Worm (Caenorhabditis elegans): Measurements from ENCODE around the gene dre-1.

dre-1 gene

ce11 chrV:6520385-6521080 is 25.8 kb downstream of the dre-1 start, which contains the start of the genes F46E10.2 and F46E10.18:
TSS of gene F46E10.2 (plus strand) at chrV:6520435.
TSS of gene F46E10.18 (plus strand) at chrV:6521030.
- TF ChIP-seq irx-1 (tag; optimal IDR thresholded peaks at IDR 0.05) (no peak), nhr-71 (tag; optimal IDR thresholded peaks at IDR 0.05) (no peak)

ce11 chrV:6518225-6518396 is 28.2 kb downstream of the dre-1 start, which contains the start of gene F46E10.3:
TSS of gene F46E10.3 (plus strand) at chrV:6518297.
- no peak for TF ChIP-seq efl-1 (optimal IDR thresholded peaks at IDR 0.05)
- TF ChIP-seq efl-1 (GFP tag; optimal IDR thresholded peaks at IDR 0.05 in 1 of 2): peak in 1 of 2 experiments; percentile 75
- no peak for TF ChIP-seq blmp-1 (tag; optimal IDR thresholded peaks at IDR 0.05)

- TF ChIP-seq C34B4.2 (tag; optimal IDR thresholded peaks at IDR 0.05) (no peak), nhr-28 (tag; optimal IDR thresholded peaks at IDR 0.05) (no peak), unc-62 (GFP tag; optimal IDR thresholded peaks at IDR 0.05) (no peak), swsn-7 (tag; optimal IDR thresholded peaks at IDR 0.05) (peak; percentile 27), lsy-2 (tag; optimal IDR thresholded peaks at IDR 0.05) (peak; percentile 8 to 33), mab-9 (GFP tag; IDR thresholded peaks at IDR 0.05) (no peak), ama-1 (optimal IDR thresholded peaks at IDR 0.05) (peak; percentile 31), mef-2 (tag; optimal IDR thresholded peaks at IDR 0.05) (no peak), F16B12.6 (tag; optimal IDR thresholded peaks at IDR 0.05) (no peak), lin-14 (GFP tag; optimal IDR thresholded peaks at IDR 0.05) (peak; percentile 84), nhr-19 (GFP tag; conservative IDR thresholded peaks at IDR 0.05) (peak; percentile 70), pag-3 (tag; optimal IDR thresholded peaks at IDR 0.05; ENCODE audit: borderline replicate concordance, insufficient read depth) (peak; percentile 77), mep-1 (tag; optimal IDR thresholded peaks at IDR 0.05) (peak; percentile 57), ceh-63 (GFP tag; optimal IDR thresholded peaks at IDR 0.05) (no peak), efl-1 (optimal IDR thresholded peaks at IDR 0.05) (no peak), efl-1 (GFP tag; optimal IDR thresholded peaks at IDR 0.05 in 1 of 2) (peak in 1 of 2 experiments; percentile 86), lin-35 (GFP tag; optimal IDR thresholded peaks at IDR 0.05) (peak; percentile 22 to 29), unc-98 (GFP tag; IDR thresholded peaks at IDR 0.05) (no peak), snu-23 (GFP tag; optimal IDR thresholded peaks at IDR 0.05) (peak; percentile 61), ztf-4 (tag; optimal IDR thresholded peaks at IDR 0.05) (peak; percentile 51), mdl-1 (tag; optimal IDR thresholded peaks at IDR 0.05) (peak in 1 of 2 experiments; percentile 80), C16A3.4 (tag; optimal IDR thresholded peaks at IDR 0.05) (peak; percentile 26), irx-1 (tag; optimal IDR thresholded peaks at IDR 0.05) (peak; percentile 6), nhr-47 (tag; optimal IDR thresholded peaks at IDR 0.05) (no peak), aha-1 (tag; optimal IDR thresholded peaks at IDR 0.05) (peak; percentile 49), lin-13 (GFP tag; optimal IDR thresholded peaks at IDR 0.05) (peak; percentile 17), zip-4 (GFP tag; optimal IDR thresholded peaks at IDR 0.05) (no peak), blmp-1 (tag; optimal IDR thresholded peaks at IDR 0.05) (peak; percentile 82), tbx-2 (tag; optimal IDR thresholded peaks at IDR 0.05) (peak; percentile 27), fos-1 (tag; optimal IDR thresholded peaks at IDR 0.05) (no peak), nhr-20 (tag; optimal IDR thresholded peaks at IDR 0.05) (peak; percentile 55), rnt-1 (tag; optimal IDR thresholded peaks at IDR 0.05) (peak; percentile 52), nhr-90 (tag; optimal IDR thresholded peaks at IDR 0.05; ENCODE audit: poor library complexity) (peak; percentile 40), unc-130 (tag; optimal IDR thresholded peaks at IDR 0.05) (peak; percentile 8), ceh-88 (GFP tag; IDR thresholded peaks at IDR 0.05) (no peak), nhr-85 (tag) (peak; percentile 88), lir-3 (tag; optimal IDR thresholded peaks at IDR 0.05; ENCODE audit: poor library complexity) (peak; percentile 5), nhr-71 (tag; optimal IDR thresholded peaks at IDR 0.05) (peak; percentile 73), lin-15B (tag; optimal IDR thresholded peaks at IDR 0.05) (no peak), elt-3 (tag; optimal IDR thresholded peaks at IDR 0.05) (peak in 2 of 6 experiments; percentile 55 to 72)
Observed at ce11 chrV:6517305-6518224, 28.7 kb downstream of the dre-1 start.
